Worm (Caenorhabditis elegans) whole organism, late embryonic: Measurements from ENCODE around the gene emb-1.

Experiments used
- ama-1 ChIP-seq: fragments of 150-350 bp; optimal IDR thresholded peaks from 2 replicates; lab custom pipeline; 2014
- ceh-30 ChIP-seq: fragments of 150-350 bp; optimal IDR thresholded peaks from 2 replicates; lab custom pipeline; 2014; ENCODE audit warnings: missing biosample characterization, missing genetic modification characterization
- ceh-48 ChIP-seq: sonication (generic microtip); optimal IDR thresholded peaks from 2 replicates; lab custom pipeline; 2016; ENCODE audit warnings: missing genetic modification characterization, inconsistent platforms, missing compliant biosample characterization
- ceh-6 ChIP-seq: fragments of 200-800 bp; sonication (Bioruptor generic); optimal IDR thresholded peaks from 2 replicates; lab custom pipeline; 2018; ENCODE audit warnings: mild to moderate bottlenecking, missing genetic modification characterization, missing compliant biosample characterization
- dve-1 ChIP-seq: sonication (generic microtip); optimal IDR thresholded peaks from 2 replicates; lab custom pipeline; 2017; ENCODE audit warnings: antibody characterized with exemption, mild to moderate bottlenecking, missing genetic modification characterization, missing compliant biosample characterization
- elt-2 ChIP-seq: sonication (generic microtip); optimal IDR thresholded peaks from 2 replicates; lab custom pipeline; 2016; ENCODE audit warnings: missing genetic modification reagents, missing genetic modification characterization, missing compliant biosample characterization
- fax-1 ChIP-seq: sonication (generic microtip); optimal IDR thresholded peaks from 2 replicates; lab custom pipeline; 2016; ENCODE audit warnings: missing genotype, missing genetic modification characterization, missing compliant biosample characterization
- fkh-10 ChIP-seq: fragments of 150-350 bp; optimal IDR thresholded peaks from 2 replicates; lab custom pipeline; 2014; ENCODE audit warnings: missing biosample characterization, missing genetic modification reagents, missing genetic modification characterization
- nhr-11 ChIP-seq: fragments of 150-350 bp; optimal IDR thresholded peaks from 2 replicates; lab custom pipeline; 2014; ENCODE audit warnings: missing biosample characterization, missing genetic modification characterization
- pha-4 ChIP-seq: fragments of 150-350 bp; optimal IDR thresholded peaks from 2 replicates; lab custom pipeline; 2018; ENCODE audit warnings: missing biosample characterization, missing genetic modification reagents, missing genetic modification characterization
- pqm-1 ChIP-seq: sonication (generic microtip); optimal IDR thresholded peaks from 2 replicates; lab custom pipeline; 2016; ENCODE audit warnings: missing genetic modification characterization, missing compliant biosample characterization
- rnt-1 ChIP-seq: sonication (generic microtip); optimal IDR thresholded peaks from 2 replicates; lab custom pipeline; 2016; ENCODE audit warnings: missing genetic modification characterization, missing compliant biosample characterization
- tbx-2 ChIP-seq: sonication (generic microtip); optimal IDR thresholded peaks from 2 replicates; lab custom pipeline; 2016; ENCODE audit warnings: missing genetic modification characterization, missing compliant biosample characterization

DNA sequence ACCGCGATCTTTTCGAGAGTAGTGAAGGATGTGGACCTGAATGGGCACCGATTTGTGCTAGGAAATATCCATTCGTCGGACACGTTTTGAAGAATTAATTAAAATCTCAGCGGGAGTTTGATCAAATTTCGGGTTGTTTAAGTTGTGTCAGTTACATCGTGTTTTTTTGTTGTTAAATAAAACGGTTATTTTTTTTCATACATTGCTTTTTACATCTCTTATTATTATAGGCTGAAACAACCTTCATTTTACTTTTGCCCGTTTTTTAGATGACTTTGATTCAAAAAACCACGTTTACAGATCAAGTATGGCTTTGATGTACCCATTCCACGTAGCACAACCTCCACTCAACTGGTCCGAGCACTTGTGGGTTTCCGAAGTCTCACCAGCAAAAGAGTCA, at the start of gene emb-1:
- TF ChIP-seq fkh-10 (GFP tag; lab: Kevin White, UChicago) (no peak), ceh-30 (tag; lab: Kevin White, UChicago) (no peak), rnt-1 (tag; lab: Kevin White, UChicago) (no peak), pqm-1 (tag; lab: Kevin White, UChicago) (no peak), nhr-11 (tag; lab: Kevin White, UChicago) (no peak), fax-1 (tag; lab: Kevin White, UChicago) (no peak), tbx-2 (no peak), ama-1 (no peak), elt-2 (tag; lab: Kevin White, UChicago) (no peak), dve-1 (tag; lab: Kevin White, UChicago) (no peak), ceh-48 (no peak), pha-4 (tag; lab: Kevin White, UChicago) (no peak), ceh-6 (GFP tag; lab: Kevin White, UChicago) (no peak)
